Worm (Caenorhabditis elegans) whole organism, L3 larva: ENCODE measurements around the gene E02H4.7.

Experiments used
- ceh-16 ChIP-seq: sonication (generic microtip); optimal IDR thresholded peaks from 2 replicates; lab custom pipeline; 2017; ENCODE audit warnings: missing biosample characterization, missing genetic modification characterization
- egl-27 ChIP-seq: sonication (generic microtip); optimal IDR thresholded peaks from 4 replicates; lab custom pipeline; 2017; ENCODE audit warnings: missing biosample characterization, missing genetic modification reagents, missing genetic modification characterization
- lin-39 ChIP-seq: fragments of 150-350 bp; optimal IDR thresholded peaks from 2 replicates; lab custom pipeline; 2018; ENCODE audit warnings: missing biosample characterization, missing genetic modification reagents, missing genetic modification characterization
- nhr-237 ChIP-seq: fragments of 150-350 bp; optimal IDR thresholded peaks from 2 replicates; lab custom pipeline; 2014; ENCODE audit warnings: missing biosample characterization, missing genetic modification characterization
- nhr-25 ChIP-seq: sonication (generic microtip); optimal IDR thresholded peaks from 2 replicates; lab custom pipeline; 2017; ENCODE audit warnings: missing biosample characterization, missing genetic modification characterization
- nhr-77 ChIP-seq: fragments of 150-350 bp; optimal IDR thresholded peaks from 2 replicates; lab custom pipeline; 2014; ENCODE audit warnings: missing biosample characterization, missing genetic modification characterization
- tbx-2 ChIP-seq: sonication (generic microtip); optimal IDR thresholded peaks from 2 replicates; lab custom pipeline; 2016; ENCODE audit warnings: mild to moderate bottlenecking, missing genetic modification characterization, missing compliant biosample characterization
- unc-39 ChIP-seq: sonication (generic microtip); optimal IDR thresholded peaks from 4 replicates; lab custom pipeline; 2017; ENCODE audit warnings: missing biosample characterization, missing genetic modification characterization

ce11 chrX:14296559-14296958 lies 40.5 kb downstream of the E02H4.7 start, which contains the start of gene madd-3:
- TF ChIP-seq unc-39 (tag; lab: Kevin White, UChicago), result no peak
- TF ChIP-seq nhr-237 (tag; lab: Kevin White, UChicago), result no peak
- TF ChIP-seq tbx-2, result no peak
- no peak for TF ChIP-seq nhr-25 (tag; lab: Kevin White, UChicago)
- no peak for TF ChIP-seq nhr-77 (tag; lab: Kevin White, UChicago)
- TF ChIP-seq egl-27 (tag; lab: Kevin White, UChicago), result no peak
- no peak for TF ChIP-seq lin-39 (tag; lab: Kevin White, UChicago)
- no peak for TF ChIP-seq ceh-16
